Worm (Caenorhabditis elegans): ENCODE results near the gene msrp-4.

Gene msrp-4

ce11 chrII:820519-820918 lies 2.1 kb downstream of the msrp-4 start, which contains the start of gene F46F5.7:
Gene F46F5.7 (minus strand): TSS chrII:820619.
- no peak for TF ChIP-seq him-1 (tag; optimal IDR thresholded peaks at IDR 0.05)

- TF ChIP-seq W03F9.2 (tag; optimal IDR thresholded peaks at IDR 0.05), result no peak
- no peak for TF ChIP-seq him-1 (tag; optimal IDR thresholded peaks at IDR 0.05)
- TF ChIP-seq dao-5 (tag; optimal IDR thresholded peaks at IDR 0.05), result no peak
Observed at ce11 chrII:814737-815136, 7.9 kb downstream of the msrp-4 start, which contains the start of gene msrp-3. Gene msrp-3 (minus strand): TSS chrII:814837.

ce11 chrII:812917-813316 lies 9.7 kb downstream of the msrp-4 start, which contains the start of gene F46F5.5:
Gene F46F5.5 (minus strand): TSS chrII:813017.
- TF ChIP-seq dao-5 (tag; optimal IDR thresholded peaks at IDR 0.05), result no peak
- TF ChIP-seq W03F9.2 (tag; optimal IDR thresholded peaks at IDR 0.05), result no peak
- TF ChIP-seq him-1 (tag; optimal IDR thresholded peaks at IDR 0.05), result no peak

ce11 chrII:808457-808856 lies 14.2 kb downstream of the msrp-4 start, which contains the start of gene F46F5.11:
Gene F46F5.11 (plus strand): TSS chrII:808757.
- TF ChIP-seq him-1 (tag; optimal IDR thresholded peaks at IDR 0.05) (no peak), W03F9.2 (tag; optimal IDR thresholded peaks at IDR 0.05) (no peak), dao-5 (tag; optimal IDR thresholded peaks at IDR 0.05) (no peak)

ce11 chrII:803009-803408 lies 19.6 kb downstream of the msrp-4 start, which contains the start of gene F46F5.13:
Gene F46F5.13 (plus strand): TSS chrII:803309.
- TF ChIP-seq dao-5 (tag; optimal IDR thresholded peaks at IDR 0.05) (no peak), W03F9.2 (tag; optimal IDR thresholded peaks at IDR 0.05) (no peak), him-1 (tag; optimal IDR thresholded peaks at IDR 0.05) (no peak)

ce11 chrII:799700-800099 lies 22.9 kb downstream of the msrp-4 start, which contains the start of gene F46F5.14:
Gene F46F5.14 (plus strand): TSS chrII:800000.
- TF ChIP-seq dao-5 (tag; optimal IDR thresholded peaks at IDR 0.05), result no peak
- no peak for TF ChIP-seq him-1 (tag; optimal IDR thresholded peaks at IDR 0.05)
- no peak for TF ChIP-seq W03F9.2 (tag; optimal IDR thresholded peaks at IDR 0.05)

- no peak for TF ChIP-seq W03F9.2 (tag; optimal IDR thresholded peaks at IDR 0.05)
- TF ChIP-seq him-1 (tag; optimal IDR thresholded peaks at IDR 0.05), result no peak
- no peak for TF ChIP-seq dao-5 (tag; optimal IDR thresholded peaks at IDR 0.05)
Observed at ce11 chrII:797445-797844, 25.2 kb downstream of the msrp-4 start.

- TF ChIP-seq dao-5 (tag; optimal IDR thresholded peaks at IDR 0.05), result no peak
- TF ChIP-seq W03F9.2 (tag; optimal IDR thresholded peaks at IDR 0.05), result no peak
- TF ChIP-seq him-1 (tag; optimal IDR thresholded peaks at IDR 0.05), result no peak
Observed at ce11 chrII:796916-797315, 25.7 kb downstream of the msrp-4 start.

- TF ChIP-seq W03F9.2 (tag; optimal IDR thresholded peaks at IDR 0.05), result no peak
- no peak for TF ChIP-seq him-1 (tag; optimal IDR thresholded peaks at IDR 0.05)
- TF ChIP-seq dao-5 (tag; optimal IDR thresholded peaks at IDR 0.05), result no peak
Observed at ce11 chrII:791828-792227, 30.8 kb downstream of the msrp-4 start, which contains the start of gene F46F5.1. Gene F46F5.1 (minus strand): TSS chrII:791928.

ce11 chrII:788139-788538 lies 34.5 kb downstream of the msrp-4 start, which contains the start of gene F46F5.15:
Gene F46F5.15 (plus strand): TSS chrII:788439.
- TF ChIP-seq W03F9.2 (tag; optimal IDR thresholded peaks at IDR 0.05), result no peak
- no peak for TF ChIP-seq him-1 (tag; optimal IDR thresholded peaks at IDR 0.05)
- no peak for TF ChIP-seq dao-5 (tag; optimal IDR thresholded peaks at IDR 0.05)

- TF ChIP-seq dao-5 (tag; optimal IDR thresholded peaks at IDR 0.05) (no peak), W03F9.2 (tag; optimal IDR thresholded peaks at IDR 0.05) (no peak), him-1 (tag; optimal IDR thresholded peaks at IDR 0.05) (no peak)
Observed at ce11 chrII:786938-787337, 35.7 kb downstream of the msrp-4 start, which contains the start of gene F46F5.16. Gene F46F5.16 (plus strand): TSS chrII:787238.

- TF ChIP-seq W03F9.2 (tag; optimal IDR thresholded peaks at IDR 0.05) (no peak), him-1 (tag; optimal IDR thresholded peaks at IDR 0.05) (no peak), dao-5 (tag; optimal IDR thresholded peaks at IDR 0.05) (no peak)
Observed at ce11 chrII:783532-783931, 39.1 kb downstream of the msrp-4 start, which contains the start of gene Y39F10A.6. Gene Y39F10A.6 (minus strand): TSS chrII:783632.

- TF ChIP-seq W03F9.2 (tag; optimal IDR thresholded peaks at IDR 0.05) (no peak), him-1 (tag; optimal IDR thresholded peaks at IDR 0.05) (no peak), dao-5 (tag; optimal IDR thresholded peaks at IDR 0.05) (no peak)
Observed at ce11 chrII:782903-783302, 39.7 kb downstream of the msrp-4 start, which contains the start of gene Y39F10A.3. Gene Y39F10A.3 (minus strand): TSS chrII:783003.

- no peak for TF ChIP-seq dao-5 (tag; optimal IDR thresholded peaks at IDR 0.05)
- TF ChIP-seq him-1 (tag; optimal IDR thresholded peaks at IDR 0.05), result no peak
Observed at ce11 chrII:775033-775432, 47.6 kb downstream of the msrp-4 start, which contains the start of gene Y39F10A.1. Gene Y39F10A.1 (plus strand): TSS chrII:775333.

- TF ChIP-seq W03F9.2 (tag; optimal IDR thresholded peaks at IDR 0.05) (no peak), dao-5 (tag; optimal IDR thresholded peaks at IDR 0.05) (no peak), him-1 (tag; optimal IDR thresholded peaks at IDR 0.05) (no peak)
Observed at ce11 chrII:773830-774229, 48.8 kb downstream of the msrp-4 start.
